Fruit fly (Drosophila melanogaster) whole organism, adult: ENCODE measurements around the gene CG18622.
A peak's percentile ranks its signal among the peaks of the same experiment; 100 is the strongest.

ENCODE experiments used
- CG11617 ChIP-seq: fragments of 200-800 bp; sonication (Bioruptor generic); optimal IDR thresholded peaks from 2 replicates; lab custom pipeline; 2017; ENCODE audit warnings: mild to moderate bottlenecking, missing biosample characterization, missing genetic modification reagents, missing genetic modification characterization
- CG12768 ChIP-seq: fragments of 200-800 bp; sonication (Bioruptor generic); optimal IDR thresholded peaks from 2 replicates; lab custom pipeline; 2017; ENCODE audit warnings: missing biosample characterization, missing genetic modification characterization, mild to moderate bottlenecking, moderate library complexity, missing genetic modification reagents
- CG14711 ChIP-seq: fragments of 200-800 bp; sonication (Bioruptor generic); optimal IDR thresholded peaks from 2 replicates; lab custom pipeline; 2018; ENCODE audit warnings: missing biosample characterization, mild to moderate bottlenecking, missing genetic modification characterization, moderate library complexity
- CG1620 ChIP-seq: fragments of 200-800 bp; sonication (Bioruptor generic); optimal IDR thresholded peaks from 2 replicates; lab custom pipeline; 2016; ENCODE audit warnings: missing biosample characterization, missing genetic modification characterization
- CG33017 ChIP-seq: fragments of 200-800 bp; sonication (Bioruptor generic); optimal IDR thresholded peaks from 2 replicates; lab custom pipeline; 2018; ENCODE audit warnings: missing biosample characterization, mild to moderate bottlenecking, missing genetic modification characterization, moderate library complexity
- CG5204 ChIP-seq: fragments of 200-800 bp; sonication (Bioruptor generic); optimal IDR thresholded peaks from 2 replicates; lab custom pipeline; 2016; ENCODE audit warnings: missing biosample characterization, missing genetic modification characterization
- CG7045 ChIP-seq: fragments of 200-800 bp; sonication (Bioruptor generic); optimal IDR thresholded peaks from 2 replicates; lab custom pipeline; 2017; ENCODE audit warnings: missing biosample characterization, mild to moderate bottlenecking, missing genetic modification characterization
- CG7101 ChIP-seq: fragments of 200-800 bp; sonication (Bioruptor generic); optimal IDR thresholded peaks from 2 replicates; lab custom pipeline; 2018; ENCODE audit warnings: missing biosample characterization, mild to moderate bottlenecking, missing genetic modification characterization, moderate library complexity
- Clk ChIP-seq: fragments of 200-800 bp; sonication (Bioruptor generic); optimal IDR thresholded peaks from 2 replicates; lab custom pipeline; 2017; ENCODE audit warnings: missing biosample characterization, missing genetic modification characterization
- Crg-1 ChIP-seq: fragments of 200-800 bp; sonication (Bioruptor generic); optimal IDR thresholded peaks from 2 replicates; lab custom pipeline; 2016; ENCODE audit warnings: missing biosample characterization, missing genetic modification characterization
- Hr96 ChIP-seq: fragments of 200-800 bp; sonication (Bioruptor generic); optimal IDR thresholded peaks from 2 replicates; lab custom pipeline; 2016; ENCODE audit warnings: missing biosample characterization, missing genetic modification characterization
- Mnt ChIP-seq: fragments of 200-800 bp; sonication (Bioruptor generic); optimal IDR thresholded peaks from 2 replicates; lab custom pipeline; 2016; ENCODE audit warnings: missing biosample characterization, mild to moderate bottlenecking, missing genetic modification characterization
- bab1 ChIP-seq: fragments of 200-800 bp; sonication (Bioruptor generic); optimal IDR thresholded peaks from 3 replicates; lab custom pipeline; 2019; ENCODE audit warnings: missing biosample characterization, mild to moderate bottlenecking, missing genetic modification characterization, moderate library complexity
- cic ChIP-seq: fragments of 200-800 bp; sonication (Bioruptor generic); optimal IDR thresholded peaks from 2 replicates; lab custom pipeline; 2017; ENCODE audit warnings: missing biosample characterization, mild to moderate bottlenecking, missing genetic modification characterization, moderate library complexity
- cnc ChIP-seq, 2 experiments: fragments of >200 bp; optimal IDR thresholded peaks; 2 replicates each; lab custom pipeline; 2017
- kay ChIP-seq: fragments of 200-800 bp; sonication (Bioruptor generic); peaks from one replicate; lab custom pipeline; 2016; ENCODE audit warnings: missing biosample characterization, missing genetic modification characterization, borderline replicate concordance
- ovo ChIP-seq: fragments of 200-800 bp; sonication (Bioruptor generic); optimal IDR thresholded peaks from 2 replicates; lab custom pipeline; 2016; ENCODE audit warnings: missing biosample characterization, missing genetic modification characterization
- pad ChIP-seq: fragments of 200-800 bp; sonication (Bioruptor generic); optimal IDR thresholded peaks from 3 replicates; lab custom pipeline; 2017; ENCODE audit warnings: missing biosample characterization, missing genetic modification characterization, mild to moderate bottlenecking, moderate library complexity, missing genetic modification reagents
- tj ChIP-seq: fragments of 200-800 bp; sonication (Bioruptor generic); optimal IDR thresholded peaks from 3 replicates; lab custom pipeline; 2017; ENCODE audit warnings: missing biosample characterization, mild to moderate bottlenecking, missing genetic modification characterization, moderate library complexity
- toe ChIP-seq: fragments of 200-800 bp; sonication (Bioruptor generic); optimal IDR thresholded peaks from 2 replicates; lab custom pipeline; 2016; ENCODE audit warnings: missing biosample characterization, missing genetic modification characterization

The CG18622 gene

DNA sequence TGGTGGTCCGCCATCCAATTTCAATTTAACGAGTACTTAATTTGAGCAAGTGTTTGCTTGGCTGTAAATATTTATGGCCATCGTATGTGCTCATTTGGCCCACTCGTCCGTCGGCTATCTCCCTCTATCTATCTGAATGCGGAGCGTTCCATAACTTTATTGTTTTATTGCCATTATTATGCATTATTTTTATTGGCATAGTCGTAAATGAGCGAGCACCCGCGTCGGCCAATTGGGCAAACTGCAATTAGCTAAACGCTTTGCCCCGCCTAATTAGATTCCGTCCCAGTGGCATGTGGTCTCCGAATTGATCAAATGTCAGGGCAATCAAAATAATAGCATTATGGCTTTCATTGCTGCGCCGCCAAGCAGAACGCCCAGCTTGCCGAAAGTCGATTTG, 25.2 kb downstream of the CG18622 start:
- no peak for TF ChIP-seq Hr96 (GFP tag; lab: Kevin White, UChicago)
- TF ChIP-seq bab1 (GFP tag; lab: Kevin White, UChicago) = no peak
- TF ChIP-seq pad = no peak
- TF ChIP-seq CG33017 (tag; lab: Kevin White, UChicago) = no peak
- TF ChIP-seq CG7101 (tag; lab: Kevin White, UChicago) = no peak

DNA sequence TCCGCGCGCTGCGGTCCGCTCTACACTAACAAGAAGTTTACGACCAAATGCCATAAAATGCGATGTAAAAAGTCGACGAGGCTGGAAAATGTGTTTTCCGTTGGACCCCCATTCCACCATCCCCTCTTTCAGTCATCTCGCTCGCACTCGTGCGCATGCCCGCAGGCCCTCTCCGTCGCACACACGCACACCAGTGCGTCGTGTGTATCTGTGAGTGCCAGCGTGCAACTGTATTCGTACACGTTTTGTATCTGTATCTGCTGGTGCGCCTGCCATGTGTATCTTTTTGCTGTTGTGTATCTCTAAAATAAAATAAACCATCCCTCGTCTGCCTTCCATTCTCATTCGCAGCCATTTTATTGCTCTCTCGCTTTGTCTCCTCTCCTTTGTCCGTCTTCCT, 27.3 kb downstream of the CG18622 start:
- no peak for TF ChIP-seq CG33017 (tag; lab: Kevin White, UChicago)
- no peak for TF ChIP-seq toe (GFP tag; lab: Kevin White, UChicago)
- no peak for TF ChIP-seq bab1 (GFP tag; lab: Kevin White, UChicago)
- no peak for TF ChIP-seq ovo (GFP tag; lab: Kevin White, UChicago)
- TF ChIP-seq CG12768 = no peak
- no peak for TF ChIP-seq CG11617 (GFP tag; lab: Kevin White, UChicago)
- TF ChIP-seq CG7101 (tag; lab: Kevin White, UChicago) = no peak
- no peak for TF ChIP-seq cic
- TF ChIP-seq CG1620 (GFP tag; lab: Kevin White, UChicago) = no peak
- TF ChIP-seq Crg-1 = no peak
- TF ChIP-seq kay (GFP tag; lab: Kevin White, UChicago) = no peak
- TF ChIP-seq Hr96 (GFP tag; lab: Kevin White, UChicago) = no peak
- no peak for TF ChIP-seq Clk (GFP tag; lab: Kevin White, UChicago)

DNA sequence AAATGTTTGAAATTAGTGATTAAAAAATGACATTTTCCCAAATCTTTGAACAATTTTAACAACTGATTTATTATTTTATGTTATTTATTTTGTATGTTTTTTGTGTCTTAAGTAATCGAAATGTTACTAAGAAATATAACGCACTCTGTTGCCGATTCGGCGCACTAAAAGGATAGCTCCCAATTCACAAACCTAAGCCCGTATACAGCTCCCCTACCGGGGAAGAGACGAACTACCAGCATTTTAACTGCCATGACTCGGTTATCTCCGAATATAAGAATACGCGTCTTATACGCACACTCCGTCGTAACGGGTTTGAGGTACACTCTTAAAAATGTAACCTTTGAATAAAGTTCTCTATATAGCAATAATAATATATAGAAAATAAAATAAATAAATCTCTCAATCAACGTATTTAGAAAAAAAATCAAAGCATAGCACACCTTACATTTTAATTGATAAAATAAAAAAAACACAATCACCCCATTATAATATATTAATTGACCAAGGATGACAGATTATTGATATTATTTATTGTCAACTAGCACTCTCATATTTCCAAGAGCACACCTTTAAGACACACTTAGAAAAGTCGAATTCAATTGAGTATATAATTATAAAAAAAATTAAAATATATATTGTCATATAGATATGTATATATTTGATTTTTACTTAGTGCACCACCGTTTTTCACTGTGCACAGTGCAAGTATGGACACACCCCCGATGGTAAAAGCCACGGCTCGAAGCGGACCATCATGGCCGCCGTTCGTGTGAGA, 29.6 kb downstream of the CG18622 start:
- no peak for TF ChIP-seq CG5204
- no peak for TF ChIP-seq bab1 (GFP tag; lab: Kevin White, UChicago)
- no peak for TF ChIP-seq Clk (GFP tag; lab: Kevin White, UChicago)
- no peak for TF ChIP-seq Mnt (GFP tag; lab: Kevin White, UChicago)
- no peak for TF ChIP-seq Crg-1
- TF ChIP-seq ovo (GFP tag; lab: Kevin White, UChicago) = no peak
- TF ChIP-seq cnc (optimal IDR thresholded peaks at IDR 0.05; lab: Kevin White, UChicago) = no peak
- no peak for TF ChIP-seq CG1620 (GFP tag; lab: Kevin White, UChicago)
- no peak for TF ChIP-seq CG11617 (GFP tag; lab: Kevin White, UChicago)
- no peak for TF ChIP-seq toe (GFP tag; lab: Kevin White, UChicago)
- no peak for TF ChIP-seq pad
- no peak for TF ChIP-seq kay (GFP tag; lab: Kevin White, UChicago)
- TF ChIP-seq tj (GFP tag; lab: Kevin White, UChicago) = peak; percentile 9
- no peak for TF ChIP-seq CG14711
- TF ChIP-seq CG7101 (tag; lab: Kevin White, UChicago) = no peak
- peak; percentile 36 for TF ChIP-seq CG33017 (tag; lab: Kevin White, UChicago)
- TF ChIP-seq cic = no peak
- TF ChIP-seq Hr96 (GFP tag; lab: Kevin White, UChicago) = no peak
- TF ChIP-seq CG7045 = peak; percentile 61
- no peak for TF ChIP-seq CG12768

DNA sequence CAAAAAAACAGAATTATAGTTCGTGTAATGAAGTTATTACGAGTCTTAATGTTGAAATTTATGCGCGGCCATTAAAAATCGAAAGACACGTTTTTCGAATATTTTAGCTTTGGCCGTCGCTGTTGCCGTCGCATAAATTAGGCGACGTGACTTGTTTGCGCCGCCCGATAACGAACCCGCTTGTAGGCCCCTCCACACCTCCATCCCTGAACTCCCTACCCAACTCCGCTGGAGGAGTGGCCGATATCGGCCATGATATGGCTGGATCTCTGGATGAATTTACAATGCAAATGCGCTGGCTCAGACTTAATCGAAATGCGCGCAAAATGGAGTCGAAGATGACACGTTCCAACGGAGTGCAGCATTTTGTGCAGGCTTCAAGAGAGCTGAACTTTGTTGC, 33.1 kb downstream of the CG18622 start:
- TF ChIP-seq Hr96 (GFP tag; lab: Kevin White, UChicago) (no peak), ovo (GFP tag; lab: Kevin White, UChicago) (no peak), CG7045 (no peak), cnc (optimal IDR thresholded peaks at IDR 0.05; lab: Kevin White, UChicago) (no peak), CG7101 (tag; lab: Kevin White, UChicago) (no peak), tj (GFP tag; lab: Kevin White, UChicago) (no peak), CG11617 (GFP tag; lab: Kevin White, UChicago) (no peak), CG14711 (no peak), bab1 (GFP tag; lab: Kevin White, UChicago) (no peak), CG33017 (tag; lab: Kevin White, UChicago) (no peak), toe (GFP tag; lab: Kevin White, UChicago) (no peak), pad (no peak), CG12768 (no peak), CG1620 (GFP tag; lab: Kevin White, UChicago) (no peak), kay (GFP tag; lab: Kevin White, UChicago) (no peak), cic (no peak), CG5204 (no peak), Clk (GFP tag; lab: Kevin White, UChicago) (no peak), Crg-1 (no peak), Mnt (GFP tag; lab: Kevin White, UChicago) (no peak)

DNA sequence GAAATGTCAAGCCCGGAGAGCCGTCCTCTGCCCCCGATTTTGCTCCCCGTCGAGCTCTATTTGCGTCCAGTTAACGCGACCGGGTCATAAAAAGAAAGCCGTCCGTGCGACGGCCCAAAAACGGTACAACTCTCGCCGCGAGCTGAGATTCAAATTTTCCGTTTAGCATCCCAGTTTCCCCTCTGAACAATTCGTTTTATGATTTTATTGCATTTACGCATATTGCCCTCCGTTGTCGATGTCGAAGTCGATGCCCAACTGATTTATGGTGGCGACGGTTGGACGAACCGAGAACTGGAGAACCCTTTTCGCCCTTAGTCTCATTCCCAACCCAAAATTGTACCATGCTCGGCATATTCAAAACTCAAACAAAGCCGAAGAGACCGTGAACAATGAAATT, 36.2 kb downstream of the CG18622 start:
- TF ChIP-seq CG5204 (no peak), cic (no peak), toe (GFP tag; lab: Kevin White, UChicago) (no peak), CG12768 (no peak), CG33017 (tag; lab: Kevin White, UChicago) (no peak), bab1 (GFP tag; lab: Kevin White, UChicago) (no peak), kay (GFP tag; lab: Kevin White, UChicago) (no peak)

DNA sequence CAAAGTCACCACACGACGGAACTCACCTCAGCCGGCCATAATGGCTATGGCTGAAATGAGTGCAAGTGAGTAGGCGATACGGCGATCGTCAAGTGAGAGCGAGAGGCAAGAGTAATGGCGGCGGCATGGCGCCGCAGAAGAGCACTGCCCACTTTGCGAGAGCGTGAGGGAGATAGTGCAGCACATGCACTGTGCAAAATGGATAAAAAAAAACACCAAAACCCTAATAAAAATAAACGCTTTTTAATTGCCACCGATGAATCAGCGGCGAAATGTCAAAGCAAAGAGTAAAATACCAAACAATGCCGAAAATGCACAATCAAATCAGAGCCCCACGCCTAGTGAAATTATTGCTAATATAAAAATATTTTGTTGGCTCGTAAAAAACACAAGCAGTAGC, 38.9 kb downstream of the CG18622 start:
- TF ChIP-seq CG1620 (GFP tag; lab: Kevin White, UChicago) (no peak), Hr96 (GFP tag; lab: Kevin White, UChicago) (peak; percentile 23)
